Worm (Caenorhabditis elegans) whole organism, L4/young adult: Measurements from ENCODE around the gene swt-7.

Experiments used
- W03F9.2 ChIP-seq: fragments of 150-350 bp; optimal IDR thresholded peaks from 2 replicates; lab custom pipeline; 2014; ENCODE audit warnings: missing biosample characterization, missing genetic modification characterization
- dao-5 ChIP-seq: sonication (generic microtip); optimal IDR thresholded peaks from 2 replicates; lab custom pipeline; 2016; ENCODE audit warnings: missing genotype, missing genetic modification characterization, moderate library complexity, missing compliant biosample characterization
- him-1 ChIP-seq: sonication (generic microtip); optimal IDR thresholded peaks from 2 replicates; lab custom pipeline; 2016; ENCODE audit warnings: missing genotype, missing genetic modification reagents, missing genetic modification characterization, missing compliant biosample characterization

Gene swt-7

DNA sequence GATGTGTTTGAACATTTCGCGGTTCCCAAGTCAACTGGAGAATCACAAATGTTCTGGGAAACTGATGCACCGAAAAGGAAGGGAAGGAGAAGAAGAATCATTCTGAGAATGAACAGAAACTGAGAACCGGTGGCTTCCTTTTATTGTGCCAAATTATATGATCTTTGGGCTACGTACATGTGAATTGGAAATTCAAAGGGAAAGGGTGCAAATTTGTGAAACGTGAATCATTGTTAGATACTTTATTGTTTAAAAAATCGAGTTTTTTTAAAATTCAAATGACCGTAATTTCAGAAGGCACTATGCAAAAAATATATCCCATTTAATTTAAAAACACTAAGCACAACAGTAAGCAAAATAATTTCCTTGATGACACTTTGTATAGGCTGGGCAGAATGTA is 4.4 kb upstream of the swt-7 start, which contains the start of gene K11D12.6:
Gene K11D12.6 (minus strand): TSS at position 101 of the 400 bp plus-strand sequence.
- TF ChIP-seq him-1 (tag; lab: Kevin White, UChicago): no peak
- no peak for TF ChIP-seq W03F9.2
- no peak for TF ChIP-seq dao-5 (tag; lab: Kevin White, UChicago)

DNA sequence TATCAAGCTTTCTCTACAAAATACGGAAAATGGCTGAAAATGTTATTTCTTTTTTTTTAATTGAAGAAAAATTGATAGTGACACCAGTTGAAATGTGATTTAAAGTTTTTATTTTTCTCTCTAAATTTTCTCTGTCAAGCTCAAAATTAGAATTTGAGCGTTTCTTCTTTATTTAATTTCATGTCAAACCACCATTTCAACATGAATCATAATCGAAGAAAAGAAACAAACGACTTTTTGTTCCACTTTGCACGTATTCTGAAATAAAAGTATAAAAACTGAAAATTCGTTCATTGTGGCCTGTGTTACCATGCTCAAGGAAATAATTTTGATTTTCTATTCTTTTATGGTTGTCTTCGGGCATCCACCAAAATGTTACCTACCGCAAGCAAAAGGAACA is 2.5 kb upstream of the swt-7 start, which contains the start of gene K11D12.13:
Gene K11D12.13 (plus strand): TSS at position 301 of the 400 bp plus-strand sequence.
- no peak for TF ChIP-seq dao-5 (tag; lab: Kevin White, UChicago)

DNA sequence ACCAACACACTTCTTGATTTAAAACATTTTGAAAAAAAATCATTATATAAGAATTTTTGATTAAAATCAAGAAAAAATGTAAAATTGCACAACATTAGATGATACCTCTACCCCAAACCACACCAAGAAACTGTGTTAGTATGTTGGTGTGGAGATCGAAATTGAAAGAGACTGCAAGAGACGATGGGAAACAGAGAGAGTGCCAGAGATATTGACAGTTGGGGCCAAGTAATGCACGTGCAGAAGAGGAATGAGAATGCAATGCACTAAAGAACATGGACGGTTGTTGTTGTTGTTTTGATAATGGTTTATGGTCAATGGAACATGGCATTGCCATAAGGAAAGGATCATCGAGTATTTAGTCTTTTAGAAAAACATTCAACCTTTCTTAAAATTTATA is 1.6 kb upstream of the swt-7 start:
- TF ChIP-seq him-1 (tag; lab: Kevin White, UChicago): no peak
- TF ChIP-seq W03F9.2: no peak
- TF ChIP-seq dao-5 (tag; lab: Kevin White, UChicago): no peak

DNA sequence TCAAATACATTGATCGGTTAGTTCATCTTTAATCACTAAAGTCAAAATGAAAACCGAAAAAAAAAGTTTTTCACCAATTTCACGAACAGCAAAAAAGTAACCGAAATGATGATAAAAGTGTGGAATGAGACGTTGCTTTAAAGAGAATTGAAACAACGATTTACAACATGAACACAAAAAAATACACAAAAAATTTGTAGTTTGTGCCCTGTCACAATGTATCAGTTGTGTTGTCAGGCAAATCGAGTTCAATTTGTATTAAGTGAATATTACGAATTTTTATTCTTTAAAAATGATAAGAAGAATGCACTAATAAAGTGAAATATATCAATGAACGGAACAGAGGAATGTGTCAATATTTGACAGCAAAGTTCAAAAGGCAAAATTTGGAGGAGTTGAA is 1.1 kb upstream of the swt-7 start:
- no peak for TF ChIP-seq dao-5 (tag; lab: Kevin White, UChicago)
- no peak for TF ChIP-seq him-1 (tag; lab: Kevin White, UChicago)
- no peak for TF ChIP-seq W03F9.2

DNA sequence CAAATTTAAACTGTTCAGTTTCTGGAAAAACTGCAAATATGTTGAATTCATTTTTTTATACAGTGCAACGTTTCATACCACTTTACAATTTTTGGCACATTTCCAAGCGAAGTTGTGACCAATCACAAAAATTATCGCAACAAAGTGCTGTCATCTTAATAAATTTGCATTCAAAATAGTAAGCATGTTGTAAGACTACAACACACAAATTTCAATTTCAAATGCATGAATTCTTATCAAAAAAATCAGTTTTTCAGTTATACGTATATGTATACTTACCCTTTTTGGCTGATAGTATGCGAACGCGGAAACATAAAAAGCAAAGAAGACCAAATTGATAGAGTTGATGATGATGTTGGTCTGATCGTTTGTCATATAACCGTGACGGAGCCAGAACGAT is 403 bp downstream of the swt-7 start:
- TF ChIP-seq dao-5 (tag; lab: Kevin White, UChicago) (no peak), him-1 (tag; lab: Kevin White, UChicago) (no peak), W03F9.2 (no peak)

DNA sequence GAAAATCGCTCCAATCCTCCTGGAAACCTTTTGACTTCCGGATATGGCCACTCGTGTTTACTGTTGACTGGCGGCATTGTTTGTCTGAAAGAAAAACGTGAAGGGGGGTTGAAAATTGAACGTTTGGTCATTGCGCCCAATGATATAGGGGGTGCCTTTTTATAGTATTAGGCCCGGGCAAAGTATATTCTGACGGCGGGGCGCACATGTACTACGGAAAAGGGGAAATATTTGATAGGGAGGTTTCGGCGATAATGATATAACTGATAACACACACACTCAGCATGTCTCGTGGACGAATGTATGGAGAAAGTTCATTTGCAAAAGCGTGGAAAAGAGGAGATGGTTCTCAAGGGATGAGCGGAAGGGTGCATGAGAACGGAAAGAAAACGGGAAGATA is 3.0 kb downstream of the swt-7 start, which contains the start of gene cpt-4:
Gene cpt-4 (minus strand): TSS at position 84 of the 400 bp plus-strand sequence.
- TF ChIP-seq him-1 (tag; lab: Kevin White, UChicago) (no peak), W03F9.2 (no peak), dao-5 (tag; lab: Kevin White, UChicago) (no peak)

DNA sequence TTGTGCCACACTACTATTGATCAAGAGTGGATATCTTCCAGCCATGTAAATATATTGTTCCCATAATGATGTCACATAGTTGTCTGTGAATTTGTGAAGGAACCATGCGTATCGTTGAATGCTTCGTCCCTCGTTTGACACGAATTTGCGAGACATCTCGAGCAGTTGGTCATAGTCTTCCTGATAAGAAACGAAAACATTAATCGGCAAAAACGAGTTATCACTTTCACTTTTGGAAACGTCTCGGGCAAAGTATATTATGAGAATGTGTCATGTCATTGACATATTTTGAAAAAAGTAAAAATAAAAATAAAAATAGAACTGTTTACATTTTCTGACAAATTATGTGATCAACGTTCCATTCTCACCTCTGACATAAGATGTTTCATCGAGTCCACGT is 4.2 kb downstream of the swt-7 start:
- TF ChIP-seq him-1 (tag; lab: Kevin White, UChicago) (no peak), dao-5 (tag; lab: Kevin White, UChicago) (no peak), W03F9.2 (no peak)

DNA sequence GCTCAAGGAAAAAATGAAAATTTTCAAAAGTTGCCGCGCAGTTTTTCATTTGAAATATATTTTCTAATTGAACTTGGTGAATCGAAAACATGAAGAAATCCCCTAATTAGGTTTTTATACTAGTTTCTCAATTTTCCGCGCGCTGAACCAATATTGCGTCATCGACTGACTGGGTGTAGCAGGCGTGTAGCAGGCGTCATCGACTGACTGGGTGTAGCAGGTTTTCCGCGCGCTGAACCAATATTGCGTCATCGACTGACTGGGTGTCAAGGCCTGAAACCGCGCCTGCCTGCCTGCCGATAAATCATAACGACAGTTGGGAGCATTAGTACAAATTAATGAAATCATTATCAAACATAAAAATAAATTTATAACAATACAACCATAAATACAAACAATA is 7.3 kb downstream of the swt-7 start:
- TF ChIP-seq him-1 (tag; lab: Kevin White, UChicago): no peak
- no peak for TF ChIP-seq dao-5 (tag; lab: Kevin White, UChicago)
- TF ChIP-seq W03F9.2: no peak

DNA sequence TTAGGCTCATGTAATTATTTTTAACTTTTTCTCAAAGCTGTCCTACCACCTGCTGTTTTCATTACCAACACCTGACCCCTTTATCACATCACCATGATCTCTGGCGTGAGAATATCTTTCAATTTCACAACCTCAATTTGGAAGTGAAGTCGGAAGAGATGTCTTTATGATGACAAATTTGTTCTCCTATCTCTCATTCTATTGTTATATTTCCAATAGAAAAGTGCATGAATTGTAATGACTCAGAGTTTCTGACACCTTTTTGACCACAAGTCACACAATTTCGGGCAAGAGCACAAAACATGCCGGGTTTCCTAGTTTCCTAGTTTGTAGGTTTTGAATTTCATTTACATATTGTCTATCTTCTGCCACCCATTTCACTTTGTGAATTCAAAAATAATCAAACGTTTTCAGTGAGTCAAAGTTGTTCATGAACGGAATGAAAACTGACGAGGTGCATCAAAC is 11.8 kb downstream of the swt-7 start, which contains the start of gene srr-4:
Gene srr-4 (plus strand): TSS at position 415 of the 465 bp plus-strand sequence.
- no peak for TF ChIP-seq him-1 (tag; lab: Kevin White, UChicago)
- no peak for TF ChIP-seq W03F9.2
- TF ChIP-seq dao-5 (tag; lab: Kevin White, UChicago): no peak

DNA sequence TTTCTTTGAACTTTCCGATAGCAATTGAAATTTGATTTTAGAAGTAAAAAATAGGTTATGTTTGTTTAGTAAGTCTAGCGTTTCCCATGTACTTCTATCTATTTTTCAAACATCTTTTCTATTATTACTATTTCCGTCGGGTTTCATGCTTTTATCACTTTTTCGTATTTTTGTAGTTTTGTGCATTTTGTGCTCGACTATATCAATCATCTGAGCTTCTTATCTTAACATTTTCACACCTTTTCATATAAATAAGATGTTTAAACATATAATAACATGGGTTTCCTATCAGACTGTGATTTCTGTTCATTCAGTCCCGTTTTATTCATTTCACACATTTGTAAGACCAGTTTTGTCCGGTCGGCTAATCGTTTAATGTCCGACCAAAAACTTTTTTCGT is 12.5 kb downstream of the swt-7 start:
- TF ChIP-seq dao-5 (tag; lab: Kevin White, UChicago) (no peak), W03F9.2 (no peak), him-1 (tag; lab: Kevin White, UChicago) (no peak)

DNA sequence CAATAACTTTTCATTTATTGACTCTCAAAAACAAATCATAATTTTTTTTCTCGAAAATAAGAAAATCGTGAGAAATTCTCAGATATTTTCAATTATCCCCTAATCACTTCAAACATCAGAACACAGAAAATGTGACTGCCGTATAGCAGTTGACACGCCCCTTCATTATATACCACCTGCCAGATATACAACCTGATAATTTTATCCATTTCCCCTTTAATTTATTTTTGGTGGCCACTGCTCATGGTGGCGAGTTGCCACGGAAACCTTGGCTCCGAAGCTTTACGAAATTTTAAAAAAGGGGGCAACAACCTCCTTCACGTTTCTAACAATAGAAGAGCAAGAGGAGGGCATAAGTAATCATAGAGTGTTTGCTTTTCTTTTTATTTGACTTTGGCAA is 13.9 kb downstream of the swt-7 start:
- TF ChIP-seq him-1 (tag; lab: Kevin White, UChicago): no peak
- no peak for TF ChIP-seq dao-5 (tag; lab: Kevin White, UChicago)
- no peak for TF ChIP-seq W03F9.2

DNA sequence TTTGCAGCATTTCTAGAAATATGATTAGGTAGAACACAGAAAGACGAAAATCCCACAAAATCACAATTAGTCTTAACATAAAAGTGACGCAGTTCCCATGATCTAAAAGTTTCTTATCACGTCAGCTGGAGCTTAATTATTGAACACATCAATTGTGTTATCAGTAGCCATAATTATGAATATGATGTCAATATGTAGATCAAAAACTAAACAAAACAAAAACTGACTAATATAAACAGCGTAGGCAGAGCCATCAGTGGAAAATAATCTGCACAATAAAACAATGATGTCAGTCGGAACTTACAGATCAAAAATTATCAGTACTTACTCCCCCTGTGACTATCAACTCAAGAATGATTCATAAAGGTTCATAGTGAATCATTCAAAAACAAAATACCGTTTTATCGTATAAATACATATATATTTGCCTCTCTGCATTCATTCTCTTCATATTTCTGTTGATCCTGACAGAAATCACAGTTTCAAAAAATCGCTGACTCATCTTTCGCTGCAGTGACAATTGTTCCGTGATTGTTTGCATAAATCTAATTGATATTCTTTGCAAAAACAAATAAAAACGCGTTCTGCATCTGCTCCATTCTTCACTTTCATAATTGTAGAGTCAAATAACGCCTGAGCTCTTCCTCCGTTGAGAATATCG is 18.3 kb downstream of the swt-7 start, which contains the start of gene srr-6:
Gene srr-6 (plus strand): TSS at position 611 of the 661 bp plus-strand sequence.
- no peak for TF ChIP-seq W03F9.2
- TF ChIP-seq him-1 (tag; lab: Kevin White, UChicago): no peak
- no peak for TF ChIP-seq dao-5 (tag; lab: Kevin White, UChicago)

DNA sequence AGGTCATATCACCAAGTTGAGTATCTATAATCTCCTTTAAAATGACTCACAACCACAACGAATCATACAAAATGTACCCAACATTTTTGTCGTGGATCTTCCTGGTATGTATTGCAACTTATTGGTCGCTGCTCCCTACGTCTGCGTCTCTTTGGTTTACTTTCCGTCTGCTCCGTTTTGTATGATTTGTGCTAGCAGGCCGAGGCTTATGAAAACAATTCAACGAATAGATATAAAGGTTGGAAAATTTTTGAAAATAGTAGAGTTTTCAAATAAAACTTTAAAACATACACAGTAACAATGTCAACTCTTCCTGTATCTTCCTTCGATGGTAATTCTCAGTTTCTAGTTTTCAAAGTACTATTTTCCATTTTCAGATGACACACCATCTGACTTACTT is 29.2 kb downstream of the swt-7 start, which contains the start of gene srr-8:
Gene srr-8 (plus strand): TSS at position 301 of the 400 bp plus-strand sequence.
- TF ChIP-seq W03F9.2 (no peak), dao-5 (tag; lab: Kevin White, UChicago) (no peak), him-1 (tag; lab: Kevin White, UChicago) (no peak)

DNA sequence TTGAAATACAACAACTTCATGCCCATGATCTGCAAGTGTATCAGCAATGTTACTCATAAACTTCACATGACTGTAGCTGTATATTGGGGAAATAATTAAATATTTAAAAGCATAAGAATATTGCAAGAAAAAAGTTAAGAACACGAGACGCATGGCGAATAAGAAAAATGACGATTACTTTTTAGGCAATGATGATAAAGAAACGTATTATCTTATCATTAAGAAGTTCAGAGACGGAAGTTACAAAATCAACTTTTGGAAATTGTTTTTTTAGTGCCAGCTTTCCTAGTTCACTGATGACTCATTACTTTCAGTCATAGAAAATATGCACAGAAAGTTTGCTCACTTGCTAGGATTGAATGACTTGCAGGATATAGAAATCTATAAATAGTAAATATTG is 30.2 kb downstream of the swt-7 start, which contains the start of gene ugt-7:
Gene ugt-7 (minus strand): TSS at position 161 of the 400 bp plus-strand sequence.
- no peak for TF ChIP-seq him-1 (tag; lab: Kevin White, UChicago)
- no peak for TF ChIP-seq dao-5 (tag; lab: Kevin White, UChicago)
- TF ChIP-seq W03F9.2: no peak
